Worm (Caenorhabditis elegans) whole organism, young adult: ENCODE results near the gene C35A5.6.
A peak's percentile ranks its signal among the peaks of the same experiment; 100 is the strongest.

Source experiments
- B0261.1 ChIP-seq: sonication (generic microtip); optimal IDR thresholded peaks from 2 replicates; lab custom pipeline; 2016; ENCODE audit warnings: mild to moderate bottlenecking, missing genetic modification characterization, moderate library complexity, missing compliant biosample characterization
- F37B4.10 ChIP-seq: fragments of 200-800 bp; sonication (Bioruptor generic); IDR thresholded peaks from 2 replicates; pipeline ENCODE4 v1.3.6; 2022; ENCODE audit warnings: missing genetic modification characterization, missing compliant biosample characterization
- F39B2.1 ChIP-seq: fragments of 200-800 bp; sonication (Bioruptor generic); IDR thresholded peaks from 2 replicates; pipeline ENCODE4 v1.3.6; 2022; ENCODE audit warnings: missing genetic modification reagents, missing genetic modification characterization, missing compliant biosample characterization
- F57A8.1 ChIP-seq: fragments of 200-800 bp; sonication (Bioruptor generic); optimal IDR thresholded peaks from 2 replicates; lab custom pipeline; 2018; ENCODE audit warnings: mild to moderate bottlenecking, missing genetic modification characterization, moderate library complexity, missing compliant biosample characterization
- K11D2.4 ChIP-seq: fragments of 200-800 bp; sonication (Bioruptor generic); IDR thresholded peaks from 2 replicates; pipeline ENCODE4 v1.3.6; 2022; ENCODE audit warnings: missing genetic modification reagents, missing genetic modification characterization, missing compliant biosample characterization
- K12H6.12 ChIP-seq: fragments of 200-800 bp; sonication (Bioruptor generic); optimal IDR thresholded peaks from 2 replicates; lab custom pipeline; 2018; ENCODE audit warnings: mild to moderate bottlenecking, missing genetic modification characterization, missing compliant biosample characterization
- T26A5.8 ChIP-seq: sonication (generic microtip); optimal IDR thresholded peaks from 2 replicates; lab custom pipeline; 2016; ENCODE audit warnings: missing genetic modification characterization, missing compliant biosample characterization
- Y53F4B.3 ChIP-seq: fragments of 200-800 bp; sonication (Bioruptor generic); IDR thresholded peaks from 2 replicates; pipeline ENCODE4 v1.3.6; 2022; ENCODE audit warnings: missing genetic modification reagents, missing genetic modification characterization, missing compliant biosample characterization
- Y53G8AR.9 ChIP-seq: fragments of 200-800 bp; sonication (Bioruptor generic); conservative IDR thresholded peaks from 2 replicates; pipeline ENCODE4 v1.3.6; 2022; ENCODE audit warnings: missing genetic modification reagents, missing genetic modification characterization, missing compliant biosample characterization
- Y56A3A.18 ChIP-seq: fragments of 200-800 bp; sonication (Bioruptor generic); IDR thresholded peaks from 2 replicates; pipeline ENCODE4 v1.3.6; 2022; ENCODE audit warnings: missing genetic modification reagents, missing genetic modification characterization, missing compliant biosample characterization
- atf-7 ChIP-seq: sonication (generic microtip); optimal IDR thresholded peaks from 2 replicates; lab custom pipeline; 2017; ENCODE audit warnings: mild to moderate bottlenecking, missing genetic modification characterization, missing compliant biosample characterization
- attf-6 ChIP-seq: fragments of 200-800 bp; sonication (Bioruptor generic); IDR thresholded peaks from 2 replicates; pipeline ENCODE4 v1.3.6; 2022; ENCODE audit warnings: missing genetic modification reagents, missing genetic modification characterization, missing compliant biosample characterization
- ccch-3 ChIP-seq: fragments of 200-800 bp; sonication (Bioruptor generic); optimal IDR thresholded peaks from 2 replicates; lab custom pipeline; 2018; ENCODE audit warnings: mild to moderate bottlenecking, missing genetic modification characterization, missing compliant biosample characterization
- cebp-1 ChIP-seq, 2 experiments: fragments of 200-800 bp in 1 of 2; sonication (Bioruptor generic) in 1 of 2; sonication (generic microtip) in 1 of 2; IDR thresholded peaks in 1 of 2; optimal IDR thresholded peaks in 1 of 2; 2 replicates each; pipeline versions ENCODE4 v1.3.6 to Lab custom; 2017 to 2022; ENCODE audit warnings: missing compliant biosample characterization in 2 of 2, missing genetic modification characterization in 2 of 2, mild to moderate bottlenecking in 1 of 2, missing genetic modification reagents in 1 of 2, moderate library complexity in 1 of 2
- ceh-100 ChIP-seq: fragments of 200-800 bp; sonication (Bioruptor generic); IDR thresholded peaks from 2 replicates; pipeline ENCODE4 v1.3.6; 2022; ENCODE audit warnings: missing genetic modification reagents, missing genetic modification characterization, missing compliant biosample characterization
- ceh-40 ChIP-seq: fragments of 200-800 bp; sonication (Bioruptor generic); IDR thresholded peaks from 2 replicates; pipeline ENCODE4 v1.3.6; 2022; ENCODE audit warnings: missing genetic modification characterization, missing compliant biosample characterization
- ceh-58 ChIP-seq: fragments of 200-800 bp; sonication (Bioruptor generic); IDR thresholded peaks from 2 replicates; pipeline ENCODE4 v1.3.6; 2022; ENCODE audit warnings: missing genetic modification characterization, missing compliant biosample characterization
- die-1 ChIP-seq: sonication (generic microtip); optimal IDR thresholded peaks from 2 replicates; lab custom pipeline; 2016; ENCODE audit warnings: missing genotype, mild to moderate bottlenecking, missing genetic modification characterization, missing compliant biosample characterization
- dpff-1 ChIP-seq: sonication (generic microtip); optimal IDR thresholded peaks from 2 replicates; lab custom pipeline; 2017; ENCODE audit warnings: mild to moderate bottlenecking, missing genetic modification characterization, missing compliant biosample characterization
- dpl-1 ChIP-seq: fragments of 150-350 bp; optimal IDR thresholded peaks from 2 replicates; lab custom pipeline; 2014; ENCODE audit warnings: missing biosample characterization, missing genetic modification reagents, missing genetic modification characterization
- egl-18 ChIP-seq: fragments of 200-800 bp; sonication (Bioruptor generic); IDR thresholded peaks from 2 replicates; pipeline ENCODE4 v1.3.6; 2022; ENCODE audit warnings: missing genetic modification reagents, missing genetic modification characterization, missing compliant biosample characterization
- ekl-4 ChIP-seq: fragments of 200-800 bp; sonication (Bioruptor generic); IDR thresholded peaks from 2 replicates; pipeline ENCODE4 v1.3.6; 2022; ENCODE audit warnings: missing genetic modification reagents, missing genetic modification characterization, missing compliant biosample characterization
- gei-17 ChIP-seq: fragments of 200-800 bp; sonication (Bioruptor generic); optimal IDR thresholded peaks from 2 replicates; lab custom pipeline; 2018; ENCODE audit warnings: mild to moderate bottlenecking, missing genetic modification characterization, missing compliant biosample characterization
- hlh-12 ChIP-seq: sonication (generic microtip); optimal IDR thresholded peaks from 2 replicates; lab custom pipeline; 2016; ENCODE audit warnings: missing genetic modification characterization, missing compliant biosample characterization
- hmg-1.2 ChIP-seq: fragments of 200-800 bp; sonication (Bioruptor generic); IDR thresholded peaks from 2 replicates; pipeline ENCODE4 v1.3.6; 2022; ENCODE audit warnings: missing genetic modification reagents, missing genetic modification characterization, missing compliant biosample characterization
- hrde-1 ChIP-seq: sonication (generic microtip); optimal IDR thresholded peaks from 2 replicates; lab custom pipeline; 2016; ENCODE audit warnings: missing genetic modification characterization, mild to moderate bottlenecking, missing compliant biosample characterization, moderate library complexity, missing genotype, missing genetic modification reagents, borderline replicate concordance
- lag-1 ChIP-seq: fragments of 200-800 bp; sonication (Bioruptor generic); IDR thresholded peaks from 2 replicates; pipeline ENCODE4 v1.3.6; 2022; ENCODE audit warnings: missing genetic modification reagents, missing genetic modification characterization, missing compliant biosample characterization
- let-607 ChIP-seq, 2 experiments: fragments of 200-800 bp in 1 of 2; sonication (Bioruptor generic) in 1 of 2; sonication (generic microtip) in 1 of 2; optimal IDR thresholded peaks; 2 replicates each; lab custom pipeline; 2016 to 2018; ENCODE audit warnings: mild to moderate bottlenecking in 2 of 2, missing compliant biosample characterization in 2 of 2, missing genetic modification characterization in 2 of 2, moderate library complexity in 2 of 2, missing genotype in 1 of 2
- lin-40 ChIP-seq: sonication (generic microtip); optimal IDR thresholded peaks from 2 replicates; lab custom pipeline; 2016; ENCODE audit warnings: missing genetic modification characterization, mild to moderate bottlenecking, missing compliant biosample characterization, missing genotype, missing genetic modification reagents
- lir-1 ChIP-seq: fragments of 200-800 bp; sonication (Bioruptor generic); conservative IDR thresholded peaks from 2 replicates; pipeline ENCODE4 v1.3.6; 2022; ENCODE audit warnings: missing genetic modification reagents, missing genetic modification characterization, missing compliant biosample characterization
- madf-3 ChIP-seq: fragments of 200-800 bp; sonication (Bioruptor generic); IDR thresholded peaks from 2 replicates; pipeline ENCODE4 v1.3.6; 2022; ENCODE audit warnings: missing genetic modification reagents, missing genetic modification characterization, missing compliant biosample characterization
- madf-6 ChIP-seq: fragments of 200-800 bp; sonication (Bioruptor generic); IDR thresholded peaks from 2 replicates; pipeline ENCODE4 v1.3.6; 2022; ENCODE audit warnings: missing genetic modification reagents, missing genetic modification characterization, missing compliant biosample characterization
- mel-28 ChIP-seq: sonication (generic microtip); optimal IDR thresholded peaks from 2 replicates; lab custom pipeline; 2016; ENCODE audit warnings: borderline replicate concordance, mild to moderate bottlenecking, missing genetic modification characterization, missing compliant biosample characterization
- nfya-1 ChIP-seq: sonication (generic microtip); optimal IDR thresholded peaks from 2 replicates; lab custom pipeline; 2017; ENCODE audit warnings: antibody characterized with exemption, missing compliant biosample characterization, missing genetic modification characterization, borderline replicate concordance; ENCODE audit not compliant: insufficient read depth
- nfya-2 ChIP-seq: fragments of 200-800 bp; sonication (Bioruptor generic); IDR thresholded peaks from 2 replicates; pipeline ENCODE4 v1.3.6; 2022; ENCODE audit warnings: missing genetic modification reagents, missing genetic modification characterization, missing compliant biosample characterization
- nfyb-1 ChIP-seq: fragments of 200-800 bp; sonication (Bioruptor generic); IDR thresholded peaks from 2 replicates; pipeline ENCODE4 v1.3.6; 2022; ENCODE audit warnings: missing genetic modification reagents, missing genetic modification characterization, missing compliant biosample characterization
- nhr-179 ChIP-seq: sonication (generic microtip); optimal IDR thresholded peaks from 2 replicates; lab custom pipeline; 2016; ENCODE audit warnings: mild to moderate bottlenecking, missing genetic modification characterization, missing compliant biosample characterization
- nhr-80 ChIP-seq: sonication (generic microtip); optimal IDR thresholded peaks from 2 replicates; lab custom pipeline; 2016; ENCODE audit warnings: missing genetic modification characterization, missing compliant biosample characterization
- pbrm-1 ChIP-seq: fragments of 200-800 bp; sonication (Bioruptor generic); IDR thresholded peaks from 2 replicates; pipeline ENCODE4 v1.3.6; 2022; ENCODE audit warnings: missing genetic modification reagents, missing genetic modification characterization, missing compliant biosample characterization
- pha-4 ChIP-seq: fragments of 150-350 bp; sonication (generic microtip); optimal IDR thresholded peaks from 2 replicates; lab custom pipeline; 2014; ENCODE audit warnings: missing biosample characterization, missing genetic modification reagents, missing genetic modification characterization
- rec-8 ChIP-seq, 2 experiments: sonication (generic microtip); optimal IDR thresholded peaks; 2 replicates each; lab custom pipeline; 2016; ENCODE audit warnings: mild to moderate bottlenecking in 2 of 2, missing genetic modification characterization in 2 of 2, missing genetic modification reagents in 2 of 2, missing genotype in 2 of 2, missing biosample characterization in 1 of 2, missing compliant biosample characterization in 1 of 2, moderate library complexity in 1 of 2
- sea-2 ChIP-seq: fragments of 200-800 bp; sonication (Bioruptor generic); IDR thresholded peaks from 2 replicates; pipeline ENCODE4 v1.3.6; 2022; ENCODE audit warnings: missing genetic modification characterization, missing compliant biosample characterization
- snpc-3.4 ChIP-seq: sonication (generic microtip); optimal IDR thresholded peaks from 2 replicates; lab custom pipeline; 2017; ENCODE audit warnings: missing genetic modification characterization, mild to moderate bottlenecking, missing compliant biosample characterization, antibody characterized with exemption, moderate library complexity, missing genotype, missing genetic modification reagents
- tbp1 ChIP-seq: fragments of 200-800 bp; sonication (Bioruptor generic); optimal IDR thresholded peaks from 2 replicates; lab custom pipeline; 2018; ENCODE audit warnings: mild to moderate bottlenecking, missing genetic modification characterization, missing compliant biosample characterization
- tlf-1 ChIP-seq: fragments of 200-800 bp; sonication (Bioruptor generic); optimal IDR thresholded peaks from 2 replicates; lab custom pipeline; 2018; ENCODE audit warnings: mild to moderate bottlenecking, missing genetic modification characterization, missing compliant biosample characterization
- ztf-22 ChIP-seq: fragments of 200-800 bp; sonication (Bioruptor generic); optimal IDR thresholded peaks from 2 replicates; lab custom pipeline; 2018; ENCODE audit warnings: mild to moderate bottlenecking, missing genetic modification characterization, moderate library complexity, missing compliant biosample characterization
- ztf-25 ChIP-seq: fragments of 200-800 bp; sonication (Bioruptor generic); IDR thresholded peaks from 2 replicates; pipeline ENCODE4 v1.3.6; 2022; ENCODE audit warnings: missing genetic modification reagents, missing genetic modification characterization, missing compliant biosample characterization
- ztf-28 ChIP-seq: fragments of 200-800 bp; sonication (Bioruptor generic); IDR thresholded peaks from 2 replicates; pipeline ENCODE4 v1.3.6; 2022; ENCODE audit warnings: missing genetic modification reagents, missing genetic modification characterization, missing compliant biosample characterization

The C35A5.6 gene

ce11 chrV:10536808-10537207 lies 27.9 kb downstream of the C35A5.6 start (continued):
- TF ChIP-seq ztf-25 = no peak
- peak; percentile 54 for TF ChIP-seq tbp1 (GFP tag; lab: Kevin White, UChicago)
- no peak for TF ChIP-seq T26A5.8 (tag; lab: Kevin White, UChicago)
- TF ChIP-seq atf-7 (tag; lab: Kevin White, UChicago) = peak; percentile 61
- no peak for TF ChIP-seq die-1
- peak; percentile 79 for TF ChIP-seq ekl-4 (GFP tag; lab: Robert Waterston, UW)
- peak; percentile 54 for TF ChIP-seq hmg-1.2 (GFP tag; lab: Robert Waterston, UW)
- no peak for TF ChIP-seq snpc-3.4
- TF ChIP-seq gei-17 (GFP tag; lab: Kevin White, UChicago) = no peak
- no peak for TF ChIP-seq nhr-179 (tag; lab: Kevin White, UChicago)
- no peak for TF ChIP-seq Y53F4B.3
- TF ChIP-seq madf-6 (GFP tag; lab: Robert Waterston, UW) = 0 out of 2 replicates have a peak, but pooled peaks have one; percentile 52
- TF ChIP-seq F39B2.1 (GFP tag; lab: Robert Waterston, UW) = no peak
- TF ChIP-seq nfya-1 (tag; lab: Kevin White, UChicago) = no peak
- no peak for TF ChIP-seq ceh-58
- TF ChIP-seq rec-8 (tag; optimal IDR thresholded peaks at IDR 0.05; lab: Kevin White, UChicago) = no peak
- peak; percentile 92 for TF ChIP-seq K12H6.12 (tag; lab: Kevin White, UChicago)
- no peak for TF ChIP-seq lag-1
- peak; percentile 89 for TF ChIP-seq lin-40 (tag; lab: Kevin White, UChicago)
- no peak for TF ChIP-seq F37B4.10 (GFP tag; lab: Robert Waterston, UW)
- no peak for TF ChIP-seq lir-1 (GFP tag; lab: Robert Waterston, UW)
- TF ChIP-seq ztf-22 (GFP tag; lab: Kevin White, UChicago) = peak; percentile 3
- peak; percentile 71 for TF ChIP-seq K11D2.4 (GFP tag; lab: Robert Waterston, UW)
- no peak for TF ChIP-seq mel-28
- peak; percentile 75 for TF ChIP-seq nhr-80 (tag; lab: Kevin White, UChicago)
- TF ChIP-seq sea-2 (GFP tag; lab: Robert Waterston, UW) = no peak
- TF ChIP-seq ztf-28 (GFP tag; lab: Robert Waterston, UW) = no peak
- TF ChIP-seq ccch-3 (GFP tag; lab: Kevin White, UChicago) = no peak
- TF ChIP-seq nfyb-1 (GFP tag; lab: Robert Waterston, UW) = peak; percentile 82
- TF ChIP-seq pbrm-1 (GFP tag; lab: Robert Waterston, UW) = peak; percentile 88
- TF ChIP-seq dpl-1 = peak; percentile 69
- TF ChIP-seq tlf-1 = peak; percentile 55
- TF ChIP-seq hlh-12 (tag; lab: Kevin White, UChicago) = no peak
- no peak for TF ChIP-seq hrde-1 (tag; lab: Kevin White, UChicago)
- no peak for TF ChIP-seq nfya-2 (GFP tag; lab: Robert Waterston, UW)
- 0 out of 2 replicates have a peak, but pooled peaks have one; percentile 62 for TF ChIP-seq ceh-100 (GFP tag; lab: Robert Waterston, UW)
- TF ChIP-seq cebp-1 (GFP tag; IDR thresholded peaks at IDR 0.05; lab: Robert Waterston, UW) = 0 out of 2 replicates have a peak, but pooled peaks have one; percentile 46
- TF ChIP-seq cebp-1 (tag; optimal IDR thresholded peaks at IDR 0.05; lab: Kevin White, UChicago) = peak; percentile 90
- TF ChIP-seq Y53G8AR.9 (GFP tag; lab: Robert Waterston, UW) = peak; percentile 81
- no peak for TF ChIP-seq attf-6 (GFP tag; lab: Robert Waterston, UW)
- TF ChIP-seq Y56A3A.18 (GFP tag; lab: Robert Waterston, UW) = no peak
- no peak for TF ChIP-seq F57A8.1 (GFP tag; lab: Kevin White, UChicago)
- no peak for TF ChIP-seq ceh-40
- no peak for TF ChIP-seq pha-4
- peak; percentile 52 to 74 for TF ChIP-seq let-607 (tag; optimal IDR thresholded peaks at IDR 0.05; lab: Kevin White, UChicago)
- no peak for TF ChIP-seq dpff-1 (tag; lab: Kevin White, UChicago)
- TF ChIP-seq madf-3 (GFP tag; lab: Robert Waterston, UW) = no peak
- no peak for TF ChIP-seq egl-18 (GFP tag; lab: Robert Waterston, UW)
- TF ChIP-seq B0261.1 (tag; lab: Kevin White, UChicago) = no peak
